Worm (Caenorhabditis elegans) whole organism, early embryonic: ENCODE measurements around the gene fbxc-47.
A peak's percentile ranks its signal among the peaks of the same experiment; 100 is the strongest.

ENCODE experiments used
- B0310.2 ChIP-seq: sonication (generic microtip); optimal IDR thresholded peaks from 2 replicates; lab custom pipeline; 2016; ENCODE audit warnings: mild to moderate bottlenecking, missing genetic modification characterization, missing compliant biosample characterization
- F13C5.2 ChIP-seq: sonication (generic microtip); optimal IDR thresholded peaks from 2 replicates; lab custom pipeline; 2017; ENCODE audit warnings: mild to moderate bottlenecking, missing genetic modification characterization, inconsistent platforms, missing compliant biosample characterization
- aly-1 ChIP-seq: sonication (generic microtip); optimal IDR thresholded peaks from 2 replicates; lab custom pipeline; 2016; ENCODE audit warnings: missing genetic modification characterization, missing compliant biosample characterization
- ama-1 ChIP-seq: fragments of 150-350 bp; optimal IDR thresholded peaks from 2 replicates; lab custom pipeline; 2014
- ceh-13 ChIP-seq: fragments of 200-800 bp; sonication (Bioruptor generic); optimal IDR thresholded peaks from 2 replicates; lab custom pipeline; 2018; ENCODE audit warnings: mild to moderate bottlenecking, missing genetic modification characterization, missing compliant biosample characterization
- ceh-36 ChIP-seq: sonication (generic microtip); optimal IDR thresholded peaks from 2 replicates; lab custom pipeline; 2016; ENCODE audit warnings: missing genetic modification characterization, inconsistent platforms, missing compliant biosample characterization
- ets-7 ChIP-seq: sonication (generic microtip); optimal IDR thresholded peaks from 2 replicates; lab custom pipeline; 2016; ENCODE audit warnings: missing genotype, missing genetic modification characterization, missing compliant biosample characterization
- flt-1 ChIP-seq: fragments of 200-800 bp; sonication (Bioruptor generic); IDR thresholded peaks from 2 replicates; pipeline ENCODE4 v1.3.6; 2022; ENCODE audit warnings: missing genetic modification characterization, missing compliant biosample characterization
- hmbx-1 ChIP-seq: sonication (generic microtip); optimal IDR thresholded peaks from 2 replicates; lab custom pipeline; 2016; ENCODE audit warnings: mild to moderate bottlenecking, missing genetic modification characterization, missing compliant biosample characterization
- hmg-4 ChIP-seq: fragments of 200-800 bp; sonication (Bioruptor generic); optimal IDR thresholded peaks from 2 replicates; lab custom pipeline; 2018; ENCODE audit warnings: mild to moderate bottlenecking, missing genetic modification characterization, missing compliant biosample characterization
- hnd-1 ChIP-seq: sonication (generic microtip); optimal IDR thresholded peaks from 2 replicates; lab custom pipeline; 2016; ENCODE audit warnings: missing genetic modification characterization, missing compliant biosample characterization
- pes-1 ChIP-seq: fragments of 200-800 bp; sonication (Bioruptor generic); IDR thresholded peaks from 2 replicates; pipeline ENCODE4 v1.3.6; 2022; ENCODE audit warnings: missing genetic modification reagents, missing genetic modification characterization, missing compliant biosample characterization
- scrt-1 ChIP-seq: fragments of 200-800 bp; sonication (Bioruptor generic); IDR thresholded peaks from 2 replicates; pipeline ENCODE4 v1.3.6; 2022; ENCODE audit warnings: missing genetic modification characterization, missing compliant biosample characterization
- sea-1 ChIP-seq: fragments of 200-800 bp; sonication (Bioruptor generic); conservative IDR thresholded peaks from 2 replicates; pipeline ENCODE4 v1.3.6; 2022; ENCODE audit warnings: missing genetic modification characterization, missing compliant biosample characterization
- tbx-11 ChIP-seq: fragments of 200-800 bp; sonication (Bioruptor generic); IDR thresholded peaks from 2 replicates; pipeline ENCODE4 v1.3.6; 2022; ENCODE audit warnings: missing genetic modification characterization, missing compliant biosample characterization
- tbx-37 ChIP-seq: fragments of 200-800 bp; sonication (Bioruptor generic); conservative IDR thresholded peaks from 2 replicates; pipeline ENCODE4 v1.3.6; 2022; ENCODE audit warnings: missing genetic modification reagents, missing genetic modification characterization, missing compliant biosample characterization
- tra-4 ChIP-seq: sonication (generic microtip); optimal IDR thresholded peaks from 2 replicates; lab custom pipeline; 2017; ENCODE audit warnings: missing genetic modification characterization, missing compliant biosample characterization

fbxc-47 gene

DNA sequence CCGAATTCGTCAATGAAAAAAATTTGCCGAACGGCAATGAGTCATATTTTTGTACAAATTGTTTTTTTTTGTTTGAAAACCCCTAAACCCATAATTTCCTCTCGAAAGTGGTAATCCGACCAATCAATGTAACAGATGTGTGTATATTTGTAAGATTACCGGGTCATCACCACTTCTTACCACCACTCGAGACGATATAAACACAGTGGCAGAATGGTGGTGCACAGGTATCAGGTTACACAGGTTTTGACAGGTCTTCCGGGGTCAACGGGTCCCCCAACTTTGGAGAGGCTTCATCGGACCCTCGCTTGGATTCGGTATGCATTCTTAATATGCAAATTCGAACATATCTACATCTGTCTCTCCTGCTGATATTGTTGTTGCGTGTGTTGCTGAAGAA, 33.4 kb downstream of the fbxc-47 start:
- no peak for TF ChIP-seq F13C5.2
- no peak for TF ChIP-seq tra-4 (tag; lab: Kevin White, UChicago)
- no peak for TF ChIP-seq ama-1 (lab: Kevin White, UChicago)
- TF ChIP-seq aly-1 (tag; lab: Kevin White, UChicago), result no peak
- no peak for TF ChIP-seq hmbx-1
- TF ChIP-seq flt-1 (GFP tag; lab: Robert Waterston, UW), result no peak
- no peak for TF ChIP-seq ceh-13 (GFP tag; lab: Kevin White, UChicago)
- no peak for TF ChIP-seq hmg-4
- TF ChIP-seq tbx-37 (GFP tag; lab: Robert Waterston, UW), result no peak
- no peak for TF ChIP-seq ceh-36 (tag; lab: Kevin White, UChicago)
- no peak for TF ChIP-seq scrt-1 (GFP tag; lab: Robert Waterston, UW)
- TF ChIP-seq sea-1 (GFP tag; lab: Robert Waterston, UW), result no peak
- TF ChIP-seq hnd-1 (tag; lab: Kevin White, UChicago), result no peak
- no peak for TF ChIP-seq ets-7 (tag; lab: Kevin White, UChicago)

ce11 chrIV:3839420-3839819, 34.1 kb downstream of the fbxc-47 start, which contains the start of gene F28F9.2:
Gene F28F9.2, plus strand, starts transcription at chrIV:3839720.
- TF ChIP-seq ama-1 (lab: Kevin White, UChicago), result no peak
- no peak for TF ChIP-seq ceh-13 (GFP tag; lab: Kevin White, UChicago)
- no peak for TF ChIP-seq pes-1 (GFP tag; lab: Robert Waterston, UW)
- TF ChIP-seq B0310.2 (tag; lab: Kevin White, UChicago), result no peak

DNA sequence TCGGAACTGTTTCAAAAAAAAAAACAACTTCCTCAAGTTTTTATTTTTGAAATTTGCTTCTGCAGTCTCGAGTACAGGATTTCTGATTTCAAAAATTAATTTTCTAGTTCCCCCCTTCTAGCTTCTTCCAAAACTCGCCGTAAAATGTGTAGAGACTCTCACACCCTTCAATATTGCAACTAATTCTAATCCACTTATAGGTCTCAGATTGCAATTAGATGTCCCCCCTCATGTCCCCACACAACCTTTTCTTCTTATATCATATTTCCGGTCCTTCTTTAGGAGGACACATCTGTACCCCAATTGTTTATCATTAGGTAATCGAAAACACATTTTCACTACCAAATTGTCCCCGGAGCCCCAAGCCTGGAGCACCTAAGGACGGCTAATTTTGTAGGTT, 35.2 kb downstream of the fbxc-47 start:
- TF ChIP-seq pes-1 (GFP tag; lab: Robert Waterston, UW), result no peak
- TF ChIP-seq hnd-1 (tag; lab: Kevin White, UChicago), result no peak
- TF ChIP-seq B0310.2 (tag; lab: Kevin White, UChicago), result no peak
- TF ChIP-seq ama-1 (lab: Kevin White, UChicago), result no peak
- TF ChIP-seq aly-1 (tag; lab: Kevin White, UChicago), result no peak
- no peak for TF ChIP-seq scrt-1 (GFP tag; lab: Robert Waterston, UW)
- TF ChIP-seq flt-1 (GFP tag; lab: Robert Waterston, UW), result no peak
- no peak for TF ChIP-seq hmg-4
- TF ChIP-seq sea-1 (GFP tag; lab: Robert Waterston, UW), result no peak
- TF ChIP-seq ceh-13 (GFP tag; lab: Kevin White, UChicago), result no peak
- no peak for TF ChIP-seq tbx-37 (GFP tag; lab: Robert Waterston, UW)
- TF ChIP-seq ceh-36 (tag; lab: Kevin White, UChicago), result no peak
- no peak for TF ChIP-seq hmbx-1
- TF ChIP-seq F13C5.2, result no peak
- TF ChIP-seq ets-7 (tag; lab: Kevin White, UChicago), result no peak
- no peak for TF ChIP-seq tbx-11

- TF ChIP-seq ceh-36 (tag; lab: Kevin White, UChicago) (peak; percentile 47), tbx-11 (no peak)
These were observed 36.3 kb downstream of the fbxc-47 start for ce11 chrIV:3841607-3842006.

DNA sequence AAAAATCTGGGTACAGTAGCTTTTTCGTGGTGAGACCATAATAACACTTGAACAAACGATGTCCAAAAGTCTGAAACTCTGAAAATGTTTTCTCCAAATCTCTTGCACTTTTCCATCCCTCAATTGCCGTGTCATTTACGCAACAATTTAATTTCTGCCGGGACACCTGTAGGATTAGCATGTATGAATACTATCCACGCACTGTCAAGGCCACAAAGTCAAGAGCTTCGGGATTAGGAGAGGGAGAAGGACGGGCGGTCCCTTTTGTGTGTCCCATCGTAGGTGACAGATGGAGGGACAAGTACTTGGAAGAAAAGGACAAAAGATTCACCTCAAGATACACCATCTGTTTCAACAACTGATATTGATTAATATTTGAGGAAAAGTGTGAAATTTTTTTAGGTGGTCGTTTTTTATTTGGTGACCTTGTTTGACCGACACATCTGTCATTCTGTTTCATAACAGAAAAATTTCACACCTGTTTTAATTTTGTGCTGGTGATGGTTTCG, 37.8 kb downstream of the fbxc-47 start:
- TF ChIP-seq flt-1 (GFP tag; lab: Robert Waterston, UW), result no peak
- no peak for TF ChIP-seq ets-7 (tag; lab: Kevin White, UChicago)
- TF ChIP-seq tra-4 (tag; lab: Kevin White, UChicago), result no peak
- TF ChIP-seq hmg-4, result no peak
- peak; percentile 43 for TF ChIP-seq ceh-36 (tag; lab: Kevin White, UChicago)
- no peak for TF ChIP-seq ceh-13 (GFP tag; lab: Kevin White, UChicago)

ce11 chrIV:3844004-3844403, 38.7 kb downstream of the fbxc-47 start:
- no peak for TF ChIP-seq ceh-36 (tag; lab: Kevin White, UChicago)
- TF ChIP-seq hmg-4, result peak; percentile 24
- TF ChIP-seq sea-1 (GFP tag; lab: Robert Waterston, UW), result no peak
- TF ChIP-seq flt-1 (GFP tag; lab: Robert Waterston, UW), result no peak
- TF ChIP-seq B0310.2 (tag; lab: Kevin White, UChicago), result no peak

- TF ChIP-seq B0310.2 (tag; lab: Kevin White, UChicago) (no peak), scrt-1 (GFP tag; lab: Robert Waterston, UW) (no peak), tbx-37 (GFP tag; lab: Robert Waterston, UW) (no peak), ama-1 (lab: Kevin White, UChicago) (no peak), F13C5.2 (no peak), flt-1 (GFP tag; lab: Robert Waterston, UW) (no peak), tra-4 (tag; lab: Kevin White, UChicago) (no peak)
These were observed 39.3 kb downstream of the fbxc-47 start for ce11 chrIV:3844584-3844983.

DNA sequence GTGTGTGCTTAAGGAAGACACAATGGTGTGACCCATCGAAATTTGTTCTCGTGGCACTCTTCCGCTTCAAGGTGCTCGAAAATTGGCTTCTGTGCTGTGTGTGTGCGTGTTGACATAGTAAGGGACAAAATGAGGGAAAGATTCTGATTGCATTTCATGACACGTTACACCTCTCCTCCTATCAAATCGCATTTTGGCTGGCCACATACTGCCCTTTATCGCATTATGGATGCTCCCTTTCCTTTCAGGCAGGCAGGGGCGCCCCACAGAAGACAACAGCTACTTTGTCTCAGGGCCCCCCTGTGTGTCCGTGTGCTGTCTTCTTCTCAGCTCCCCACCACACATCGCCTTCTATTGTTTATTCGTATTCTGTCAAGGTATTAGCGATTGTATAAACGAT, 42.2 kb downstream of the fbxc-47 start:
- TF ChIP-seq ets-7 (tag; lab: Kevin White, UChicago), result no peak
- TF ChIP-seq ama-1 (lab: Kevin White, UChicago), result no peak
- no peak for TF ChIP-seq F13C5.2
- TF ChIP-seq tra-4 (tag; lab: Kevin White, UChicago), result no peak
- no peak for TF ChIP-seq B0310.2 (tag; lab: Kevin White, UChicago)
- no peak for TF ChIP-seq hnd-1 (tag; lab: Kevin White, UChicago)
- no peak for TF ChIP-seq ceh-36 (tag; lab: Kevin White, UChicago)
